Worm (Caenorhabditis elegans) whole organism, mixed stage, embryonic: ENCODE data around the gene F41G3.5.

Experiments
- M03D4.4 ChIP-seq: sonication (generic microtip); optimal IDR thresholded peaks from 2 replicates; lab custom pipeline; 2017; ENCODE audit warnings: mild to moderate bottlenecking, missing genetic modification characterization, missing compliant biosample characterization
- bed-3 ChIP-seq: fragments of 200-800 bp; sonication (Bioruptor generic); optimal IDR thresholded peaks from 3 replicates; lab custom pipeline; 2018; ENCODE audit warnings: mild to moderate bottlenecking, missing genetic modification characterization, moderate library complexity, missing compliant biosample characterization
- blmp-1 ChIP-seq: fragments of 150-350 bp; optimal IDR thresholded peaks from 2 replicates; lab custom pipeline; 2014; ENCODE audit warnings: missing biosample characterization, missing genetic modification characterization
- ceh-39 ChIP-seq: fragments of 150-350 bp; optimal IDR thresholded peaks from 2 replicates; lab custom pipeline; 2014; ENCODE audit warnings: missing biosample characterization, missing genetic modification characterization
- ceh-43 ChIP-seq: fragments of 200-800 bp; sonication (Bioruptor generic); optimal IDR thresholded peaks from 2 replicates; lab custom pipeline; 2018; ENCODE audit warnings: mild to moderate bottlenecking, missing genetic modification characterization, moderate library complexity, missing compliant biosample characterization
- ces-1 ChIP-seq: fragments of 150-350 bp; optimal IDR thresholded peaks from 2 replicates; lab custom pipeline; 2014; ENCODE audit warnings: missing biosample characterization, missing genetic modification reagents, missing genetic modification characterization
- cnd-1 ChIP-seq: fragments of 200-800 bp; sonication (Bioruptor generic); optimal IDR thresholded peaks from 2 replicates; lab custom pipeline; 2018; ENCODE audit warnings: mild to moderate bottlenecking, missing genetic modification characterization, missing compliant biosample characterization
- drap-1 ChIP-seq: fragments of 200-800 bp; sonication (Bioruptor generic); optimal IDR thresholded peaks from 3 replicates; lab custom pipeline; 2018; ENCODE audit warnings: mild to moderate bottlenecking, missing genetic modification characterization, missing compliant biosample characterization
- elt-1 ChIP-seq: sonication (generic microtip); optimal IDR thresholded peaks from 2 replicates; lab custom pipeline; 2017; ENCODE audit warnings: missing genetic modification characterization, mild to moderate bottlenecking, missing compliant biosample characterization, antibody characterized with exemption, moderate library complexity, borderline replicate concordance; ENCODE audit not compliant: insufficient read depth
- elt-3 ChIP-seq: fragments of 150-350 bp; optimal IDR thresholded peaks from 2 replicates; lab custom pipeline; 2014; ENCODE audit warnings: missing biosample characterization, missing genetic modification characterization
- ham-2 ChIP-seq: fragments of 200-800 bp; sonication (Bioruptor generic); optimal IDR thresholded peaks from 2 replicates; lab custom pipeline; 2018; ENCODE audit warnings: mild to moderate bottlenecking, missing genetic modification characterization, missing compliant biosample characterization
- hlh-1 ChIP-seq: fragments of 150-350 bp; optimal IDR thresholded peaks from 2 replicates; lab custom pipeline; 2014; ENCODE audit warnings: missing biosample characterization, missing genetic modification reagents, missing genetic modification characterization
- lin-13 ChIP-seq: fragments of 150-350 bp; optimal IDR thresholded peaks from 2 replicates; lab custom pipeline; 2014; ENCODE audit warnings: missing biosample characterization, missing genetic modification characterization
- lsy-2 ChIP-seq: fragments of 150-350 bp; optimal IDR thresholded peaks from 2 replicates; lab custom pipeline; 2014; ENCODE audit warnings: missing biosample characterization, missing genetic modification characterization
- mab-5 ChIP-seq: fragments of 150-350 bp; optimal IDR thresholded peaks from 2 replicates; lab custom pipeline; 2014; ENCODE audit warnings: missing biosample characterization, missing genetic modification characterization
- mep-1 ChIP-seq: fragments of 150-350 bp; optimal IDR thresholded peaks from 2 replicates; lab custom pipeline; 2017; ENCODE audit warnings: missing biosample characterization, missing genetic modification reagents, missing genetic modification characterization, inconsistent platforms
- nhr-12 ChIP-seq: fragments of 150-350 bp; optimal IDR thresholded peaks from 2 replicates; lab custom pipeline; 2014; ENCODE audit warnings: missing biosample characterization, missing genetic modification characterization
- nhr-237 ChIP-seq: fragments of 150-350 bp; optimal IDR thresholded peaks from 2 replicates; lab custom pipeline; 2014; ENCODE audit warnings: missing biosample characterization, missing genetic modification characterization
- nhr-28 ChIP-seq: fragments of 150-350 bp; optimal IDR thresholded peaks from 2 replicates; lab custom pipeline; 2014; ENCODE audit warnings: missing biosample characterization, missing genetic modification characterization
- nhr-76 ChIP-seq: sonication (generic microtip); optimal IDR thresholded peaks from 2 replicates; lab custom pipeline; 2017; ENCODE audit warnings: missing biosample characterization, missing genetic modification characterization
- pha-4 ChIP-seq: fragments of 150-350 bp; optimal IDR thresholded peaks from 2 replicates; lab custom pipeline; 2018; ENCODE audit warnings: missing biosample characterization, missing genetic modification reagents, missing genetic modification characterization
- sem-2 ChIP-seq: fragments of 200-800 bp; sonication (Bioruptor generic); optimal IDR thresholded peaks from 2 replicates; lab custom pipeline; 2018; ENCODE audit warnings: mild to moderate bottlenecking, missing genetic modification characterization, missing compliant biosample characterization
- sptf-1 ChIP-seq: sonication (generic microtip); optimal IDR thresholded peaks from 2 replicates; lab custom pipeline; 2017; ENCODE audit warnings: mild to moderate bottlenecking, missing genetic modification characterization, moderate library complexity, missing compliant biosample characterization
- unc-120 ChIP-seq: sonication (generic microtip); optimal IDR thresholded peaks from 2 replicates; lab custom pipeline; 2017; ENCODE audit warnings: missing genetic modification characterization, missing compliant biosample characterization; ENCODE audit not compliant: poor library complexity, severe bottlenecking
- unc-62 ChIP-seq: fragments of 150-350 bp; optimal IDR thresholded peaks from 2 replicates; lab custom pipeline; 2014; ENCODE audit warnings: missing biosample characterization, missing genetic modification reagents, missing genetic modification characterization
- ztf-11 ChIP-seq: fragments of 150-350 bp; optimal IDR thresholded peaks from 2 replicates; lab custom pipeline; 2014; ENCODE audit warnings: missing biosample characterization, missing genetic modification characterization

F41G3.5 gene

DNA sequence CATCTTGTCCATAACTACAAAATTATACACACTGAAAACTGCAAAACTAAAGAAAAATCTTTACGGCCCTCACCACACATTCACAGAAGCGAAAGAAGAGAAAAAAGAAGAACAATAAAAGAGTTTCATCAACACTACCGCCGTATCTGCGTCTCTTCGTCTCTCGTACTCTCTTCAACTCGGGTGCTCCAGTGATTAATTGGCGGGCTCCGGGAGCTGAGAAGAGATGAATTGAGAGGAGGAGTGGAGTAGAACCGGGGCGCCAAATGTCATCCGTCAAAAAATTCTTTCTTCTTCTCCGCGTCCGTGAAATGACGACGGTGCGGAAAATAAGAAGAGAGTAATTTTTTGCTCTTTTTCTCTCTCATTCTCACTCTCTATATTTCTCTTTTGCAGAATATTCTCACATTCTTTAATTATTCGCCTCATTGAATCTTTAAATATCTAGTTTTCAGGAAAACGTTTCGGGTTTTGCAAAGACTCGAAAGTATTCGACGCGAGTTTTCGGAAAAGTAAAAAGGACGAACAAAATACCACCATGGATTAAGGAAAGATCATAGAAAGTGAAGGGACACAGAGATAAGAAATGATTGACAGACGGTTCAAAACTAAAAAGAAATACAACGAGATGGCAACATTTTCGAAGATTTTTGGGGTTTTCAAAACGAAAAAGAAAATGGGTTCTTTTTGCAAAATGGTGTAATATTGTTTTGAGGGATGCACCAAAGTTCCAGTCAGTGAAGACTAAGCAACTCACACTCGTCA lies 38.8 kb upstream of the F41G3.5 start:
- peak; percentile 61 for TF ChIP-seq hlh-1
- TF ChIP-seq ces-1 (GFP tag; lab: Kevin White, UChicago): peak; percentile 49
- no peak for TF ChIP-seq nhr-28 (tag; lab: Kevin White, UChicago)
- peak; percentile 50 for TF ChIP-seq unc-62 (GFP tag; lab: Kevin White, UChicago)
- peak; percentile 34 for TF ChIP-seq unc-120 (tag; lab: Kevin White, UChicago)
- no peak for TF ChIP-seq mab-5 (tag; lab: Kevin White, UChicago)

DNA sequence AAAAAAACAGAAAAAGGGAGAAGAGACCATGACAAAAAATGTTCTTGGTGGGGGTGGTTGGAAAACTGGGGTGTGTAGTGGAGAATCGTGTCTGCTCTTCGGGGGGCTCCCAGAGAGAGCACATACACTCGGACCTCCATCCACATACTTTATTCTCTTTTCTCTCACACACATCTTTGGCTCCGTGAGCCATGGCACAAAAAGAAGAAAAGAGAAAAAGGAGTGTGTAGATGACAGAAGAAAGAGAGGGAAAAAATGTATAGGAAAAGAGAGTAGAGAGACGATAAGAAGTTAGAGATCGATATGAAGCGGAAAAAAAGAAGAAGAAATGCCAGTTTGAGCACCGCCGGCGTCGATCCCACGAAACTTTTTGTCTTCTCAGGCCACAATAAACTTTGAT lies 37.5 kb upstream of the F41G3.5 start:
- TF ChIP-seq unc-62 (GFP tag; lab: Kevin White, UChicago) (peak; percentile 21), cnd-1 (tag; lab: Kevin White, UChicago) (no peak), unc-120 (tag; lab: Kevin White, UChicago) (peak; percentile 90)

- TF ChIP-seq lsy-2 (tag; lab: Kevin White, UChicago) (no peak), ces-1 (GFP tag; lab: Kevin White, UChicago) (peak; percentile 96), nhr-12 (no peak)
These were observed 36.8 kb upstream of the F41G3.5 start for ce11 chrII:6709680-6710079.

DNA sequence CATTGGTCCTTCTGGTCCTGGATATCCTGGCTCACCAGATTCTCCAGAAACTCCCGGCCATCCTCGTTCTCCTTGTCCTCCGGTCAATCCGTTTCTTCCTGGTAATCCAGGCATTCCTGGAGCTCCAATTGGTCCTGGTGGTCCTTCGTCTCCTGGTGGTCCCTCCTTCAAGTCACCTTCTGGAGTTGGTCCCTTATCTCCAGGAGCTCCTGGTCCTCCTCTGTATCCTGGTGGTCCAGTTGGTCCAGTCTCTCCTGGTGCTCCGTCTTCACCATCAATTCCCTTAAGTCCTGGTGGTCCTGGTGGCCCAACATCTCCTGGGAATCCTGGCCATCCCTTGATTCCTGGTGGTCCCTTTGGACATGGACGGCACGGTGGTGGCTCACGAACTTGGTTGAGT lies 35.9 kb upstream of the F41G3.5 start:
- TF ChIP-seq ces-1 (GFP tag; lab: Kevin White, UChicago): no peak
- no peak for TF ChIP-seq lsy-2 (tag; lab: Kevin White, UChicago)
- TF ChIP-seq ceh-39 (tag; lab: Kevin White, UChicago): no peak
- no peak for TF ChIP-seq sem-2 (GFP tag; lab: Kevin White, UChicago)
- no peak for TF ChIP-seq nhr-237
- no peak for TF ChIP-seq ztf-11 (tag; lab: Kevin White, UChicago)
- TF ChIP-seq unc-62 (GFP tag; lab: Kevin White, UChicago): no peak
- TF ChIP-seq lin-13 (tag; lab: Kevin White, UChicago): no peak
- no peak for TF ChIP-seq blmp-1 (tag; lab: Kevin White, UChicago)
- no peak for TF ChIP-seq mep-1 (tag; lab: Kevin White, UChicago)
- TF ChIP-seq bed-3 (GFP tag; lab: Kevin White, UChicago): no peak
- TF ChIP-seq nhr-12: no peak
- no peak for TF ChIP-seq pha-4 (tag; lab: Kevin White, UChicago)
- TF ChIP-seq sptf-1 (tag; lab: Kevin White, UChicago): no peak

ce11 chrII:6712177-6712981 lies 34.1 kb upstream of the F41G3.5 start, which contains the start of the genes dpy-10 and T14B4.19:
dpy-10 (minus strand) TSS chrII:6712227.
T14B4.19 (minus strand) TSS chrII:6712931.
- TF ChIP-seq ham-2 (GFP tag; lab: Kevin White, UChicago) (peak; percentile 39), hlh-1 (no peak), elt-1 (tag; lab: Kevin White, UChicago) (peak; percentile 80), M03D4.4 (tag; lab: Kevin White, UChicago) (no peak), blmp-1 (tag; lab: Kevin White, UChicago) (peak; percentile 82), elt-3 (peak; percentile 58)

DNA sequence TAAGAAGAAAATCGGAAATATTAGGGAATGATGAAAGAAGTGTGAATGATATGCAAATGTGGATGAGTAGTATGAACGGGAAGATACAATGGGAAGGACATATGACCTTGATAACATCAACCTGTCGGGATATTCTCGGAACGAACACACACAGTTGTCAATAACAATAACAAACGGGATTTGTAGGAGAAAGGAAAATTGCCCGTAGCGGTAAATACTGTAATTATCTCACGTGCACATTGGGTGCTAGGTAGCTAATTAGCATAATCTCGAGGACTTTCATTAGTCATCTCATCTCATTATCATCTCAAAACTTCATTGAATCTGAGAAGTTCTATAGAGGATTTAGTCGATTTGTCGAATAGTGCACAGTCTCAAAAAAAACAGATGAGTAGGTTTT lies 33.5 kb upstream of the F41G3.5 start:
- TF ChIP-seq ham-2 (GFP tag; lab: Kevin White, UChicago) (peak; percentile 84), elt-1 (tag; lab: Kevin White, UChicago) (peak; percentile 51), nhr-28 (tag; lab: Kevin White, UChicago) (no peak), drap-1 (GFP tag; lab: Kevin White, UChicago) (no peak), bed-3 (GFP tag; lab: Kevin White, UChicago) (no peak), unc-120 (tag; lab: Kevin White, UChicago) (no peak), nhr-76 (no peak), unc-62 (GFP tag; lab: Kevin White, UChicago) (peak; percentile 32), ceh-43 (GFP tag; lab: Kevin White, UChicago) (no peak)
